Worm (Caenorhabditis elegans) whole organism, L2 larva: ENCODE results near the gene C08F11.17.

Experiments
- alr-1 ChIP-seq: fragments of 150-350 bp; optimal IDR thresholded peaks from 2 replicates; lab custom pipeline; 2014; ENCODE audit warnings: missing biosample characterization, missing genetic modification characterization
- ama-1 ChIP-seq: fragments of 150-350 bp; optimal IDR thresholded peaks from 2 replicates; lab custom pipeline; 2018; ENCODE audit warnings: inconsistent platforms
- elt-3 ChIP-seq: sonication (generic microtip); optimal IDR thresholded peaks from 2 replicates; lab custom pipeline; 2017; ENCODE audit warnings: missing biosample characterization, missing genetic modification characterization
- lin-13 ChIP-seq: fragments of 150-350 bp; optimal IDR thresholded peaks from 2 replicates; lab custom pipeline; 2014; ENCODE audit warnings: missing biosample characterization, missing genetic modification reagents, missing genetic modification characterization
- lsy-2 ChIP-seq, 2 experiments: fragments of 150-350 bp in 1 of 2; sonication (generic microtip) in 1 of 2; optimal IDR thresholded peaks; 2 replicates each; lab custom pipeline; 2014 to 2017; ENCODE audit warnings: missing biosample characterization in 2 of 2, missing genetic modification characterization in 2 of 2
- snpc-4 ChIP-seq: fragments of 150-350 bp; optimal IDR thresholded peaks from 2 replicates; lab custom pipeline; 2014; ENCODE audit warnings: missing biosample characterization, missing genetic modification characterization

DNA sequence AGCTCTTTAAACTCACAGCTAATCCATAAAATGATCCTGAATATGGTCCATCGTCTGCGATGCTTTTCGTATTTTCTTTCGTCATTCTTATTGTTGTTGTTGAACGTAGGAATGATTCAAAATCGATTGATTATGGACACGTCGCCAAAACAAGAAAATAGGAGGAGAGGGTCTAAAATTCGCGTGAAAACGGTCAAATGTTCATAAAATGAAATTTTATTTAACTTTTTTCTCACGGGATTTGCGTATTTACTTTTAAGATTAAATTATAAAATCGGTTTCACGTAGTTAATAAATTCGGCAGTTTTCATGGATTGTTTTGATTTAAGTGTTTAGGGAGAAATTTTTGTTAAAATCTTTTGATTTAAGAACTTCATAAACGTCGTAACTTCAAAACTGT lies 1.0 kb downstream of the C08F11.17 start, which contains the start of gene C08F11.10:
- TF ChIP-seq elt-3 (tag; lab: Kevin White, UChicago) (no peak), alr-1 (tag; lab: Kevin White, UChicago) (no peak), lin-13 (no peak), ama-1 (lab: Kevin White, UChicago) (no peak), lsy-2 (tag; optimal IDR thresholded peaks at IDR 0.05; lab: Kevin White, UChicago) (no peak), snpc-4 (tag; lab: Kevin White, UChicago) (no peak)
